Worm (Caenorhabditis elegans) whole organism, late embryonic: ENCODE results near the gene srh-250.
A peak's percentile ranks its signal among the peaks of the same experiment; 100 is the strongest.

Source experiments
- C38D4.7 ChIP-seq: fragments of 200-800 bp; sonication (Bioruptor generic); optimal IDR thresholded peaks from 2 replicates; lab custom pipeline; 2018; ENCODE audit warnings: mild to moderate bottlenecking, missing genetic modification characterization, moderate library complexity, missing compliant biosample characterization
- F13H6.1 ChIP-seq: sonication (generic microtip); optimal IDR thresholded peaks from 2 replicates; lab custom pipeline; 2016; ENCODE audit warnings: missing genetic modification characterization, missing compliant biosample characterization
- K02D7.2 ChIP-seq: sonication (generic microtip); optimal IDR thresholded peaks from 2 replicates; lab custom pipeline; 2017; ENCODE audit warnings: mild to moderate bottlenecking, missing genetic modification characterization, missing compliant biosample characterization
- ahr-1 ChIP-seq: sonication (generic microtip); optimal IDR thresholded peaks from 2 replicates; lab custom pipeline; 2016; ENCODE audit warnings: missing genetic modification characterization, missing compliant biosample characterization
- ama-1 ChIP-seq: fragments of 150-350 bp; optimal IDR thresholded peaks from 2 replicates; lab custom pipeline; 2014
- ceh-19 ChIP-seq: fragments of 200-800 bp; sonication (Bioruptor generic); optimal IDR thresholded peaks from 2 replicates; lab custom pipeline; 2018; ENCODE audit warnings: mild to moderate bottlenecking, missing genetic modification characterization, missing compliant biosample characterization
- ceh-22 ChIP-seq: sonication (generic microtip); optimal IDR thresholded peaks from 2 replicates; lab custom pipeline; 2017; ENCODE audit warnings: missing biosample characterization, missing genetic modification characterization
- ceh-24 ChIP-seq: sonication (generic microtip); optimal IDR thresholded peaks from 2 replicates; lab custom pipeline; 2016; ENCODE audit warnings: mild to moderate bottlenecking, missing genetic modification characterization, missing compliant biosample characterization
- ceh-30 ChIP-seq: fragments of 150-350 bp; optimal IDR thresholded peaks from 2 replicates; lab custom pipeline; 2014; ENCODE audit warnings: missing biosample characterization, missing genetic modification characterization
- ceh-31 ChIP-seq: sonication (generic microtip); optimal IDR thresholded peaks from 2 replicates; lab custom pipeline; 2016; ENCODE audit warnings: missing genetic modification characterization, missing compliant biosample characterization
- ceh-34 ChIP-seq: sonication (generic microtip); optimal IDR thresholded peaks from 2 replicates; lab custom pipeline; 2016; ENCODE audit warnings: mild to moderate bottlenecking, missing genetic modification characterization, missing compliant biosample characterization
- ceh-45 ChIP-seq: fragments of 200-800 bp; sonication (Bioruptor generic); IDR thresholded peaks from 2 replicates; pipeline ENCODE4 v1.3.6; 2022; ENCODE audit warnings: missing genetic modification reagents, missing genetic modification characterization, missing compliant biosample characterization
- ceh-48 ChIP-seq: sonication (generic microtip); optimal IDR thresholded peaks from 2 replicates; lab custom pipeline; 2016; ENCODE audit warnings: missing genetic modification characterization, inconsistent platforms, missing compliant biosample characterization
- ceh-6 ChIP-seq: fragments of 200-800 bp; sonication (Bioruptor generic); optimal IDR thresholded peaks from 2 replicates; lab custom pipeline; 2018; ENCODE audit warnings: mild to moderate bottlenecking, missing genetic modification characterization, missing compliant biosample characterization
- ceh-9 ChIP-seq: sonication (generic microtip); optimal IDR thresholded peaks from 2 replicates; lab custom pipeline; 2016; ENCODE audit warnings: mild to moderate bottlenecking, missing genetic modification characterization, inconsistent platforms, missing compliant biosample characterization
- che-1 ChIP-seq: sonication (generic microtip); optimal IDR thresholded peaks from 2 replicates; lab custom pipeline; 2016; ENCODE audit warnings: mild to moderate bottlenecking, missing genetic modification characterization, missing compliant biosample characterization
- dmd-4 ChIP-seq: sonication (generic microtip); optimal IDR thresholded peaks from 2 replicates; lab custom pipeline; 2016; ENCODE audit warnings: borderline replicate concordance, missing genetic modification characterization, missing compliant biosample characterization
- dve-1 ChIP-seq: sonication (generic microtip); optimal IDR thresholded peaks from 2 replicates; lab custom pipeline; 2017; ENCODE audit warnings: antibody characterized with exemption, mild to moderate bottlenecking, missing genetic modification characterization, missing compliant biosample characterization
- elt-4 ChIP-seq: sonication (generic microtip); optimal IDR thresholded peaks from 2 replicates; lab custom pipeline; 2016; ENCODE audit warnings: missing genetic modification characterization, missing compliant biosample characterization
- gmeb-2 ChIP-seq: sonication (generic microtip); optimal IDR thresholded peaks from 2 replicates; lab custom pipeline; 2016; ENCODE audit warnings: missing genetic modification characterization, inconsistent platforms, missing compliant biosample characterization
- hlh-30 ChIP-seq: sonication (generic microtip); optimal IDR thresholded peaks from 2 replicates; lab custom pipeline; 2017; ENCODE audit warnings: antibody characterized with exemption, missing genetic modification characterization, missing compliant biosample characterization; ENCODE audit not compliant: insufficient read depth
- hlh-8 ChIP-seq: sonication (generic microtip); optimal IDR thresholded peaks from 2 replicates; lab custom pipeline; 2016; ENCODE audit warnings: missing genotype, missing genetic modification characterization, missing compliant biosample characterization
- lim-6 ChIP-seq: sonication (generic microtip); optimal IDR thresholded peaks from 2 replicates; lab custom pipeline; 2016; ENCODE audit warnings: missing genetic modification characterization, missing compliant biosample characterization
- lin-11 ChIP-seq: fragments of 200-800 bp; sonication (Bioruptor generic); optimal IDR thresholded peaks from 2 replicates; lab custom pipeline; 2018; ENCODE audit warnings: mild to moderate bottlenecking, missing genetic modification characterization, missing compliant biosample characterization
- madf-2 ChIP-seq: sonication (generic microtip); optimal IDR thresholded peaks from 2 replicates; lab custom pipeline; 2017; ENCODE audit warnings: missing genetic modification characterization, missing compliant biosample characterization
- nfya-1 ChIP-seq: sonication (generic microtip); optimal IDR thresholded peaks from 2 replicates; lab custom pipeline; 2017; ENCODE audit warnings: missing genetic modification characterization, mild to moderate bottlenecking, missing compliant biosample characterization, antibody characterized with exemption, moderate library complexity
- nhr-11 ChIP-seq: fragments of 150-350 bp; optimal IDR thresholded peaks from 2 replicates; lab custom pipeline; 2014; ENCODE audit warnings: missing biosample characterization, missing genetic modification characterization
- nhr-232 ChIP-seq: sonication (generic microtip); optimal IDR thresholded peaks from 2 replicates; lab custom pipeline; 2016; ENCODE audit warnings: missing genetic modification characterization, missing compliant biosample characterization
- odd-2 ChIP-seq: sonication (generic microtip); optimal IDR thresholded peaks from 2 replicates; lab custom pipeline; 2017; ENCODE audit warnings: antibody characterized with exemption, mild to moderate bottlenecking, missing genetic modification characterization, missing compliant biosample characterization
- pag-3 ChIP-seq: sonication (generic microtip); optimal IDR thresholded peaks from 2 replicates; lab custom pipeline; 2016; ENCODE audit warnings: missing compliant biosample characterization, missing genetic modification characterization, borderline replicate concordance
- pat-9 ChIP-seq: fragments of 200-800 bp; sonication (Bioruptor generic); optimal IDR thresholded peaks from 2 replicates; lab custom pipeline; 2018; ENCODE audit warnings: mild to moderate bottlenecking, missing genetic modification characterization, moderate library complexity, missing compliant biosample characterization
- pha-2 ChIP-seq: sonication (generic microtip); optimal IDR thresholded peaks from 2 replicates; lab custom pipeline; 2017; ENCODE audit warnings: mild to moderate bottlenecking, missing genetic modification characterization, missing compliant biosample characterization
- rnt-1 ChIP-seq: sonication (generic microtip); optimal IDR thresholded peaks from 2 replicates; lab custom pipeline; 2016; ENCODE audit warnings: missing genetic modification characterization, missing compliant biosample characterization
- sox-2 ChIP-seq: fragments of 200-800 bp; sonication (Bioruptor generic); IDR thresholded peaks from 2 replicates; pipeline ENCODE4 v1.3.6; 2022; ENCODE audit warnings: missing genetic modification reagents, missing genetic modification characterization, missing compliant biosample characterization
- sox-4 ChIP-seq: sonication (generic microtip); optimal IDR thresholded peaks from 2 replicates; lab custom pipeline; 2017; ENCODE audit warnings: mild to moderate bottlenecking, missing genetic modification characterization, inconsistent platforms, missing compliant biosample characterization
- tbx-2 ChIP-seq: sonication (generic microtip); optimal IDR thresholded peaks from 2 replicates; lab custom pipeline; 2016; ENCODE audit warnings: missing genetic modification characterization, missing compliant biosample characterization
- unc-3 ChIP-seq, 2 experiments: fragments of 200-800 bp in 1 of 2; sonication (Bioruptor generic) in 1 of 2; sonication (generic microtip) in 1 of 2; conservative IDR thresholded peaks in 1 of 2; optimal IDR thresholded peaks in 1 of 2; 2 replicates each; pipeline versions ENCODE4 v1.3.6 to Lab custom; 2016 to 2022; ENCODE audit warnings: missing compliant biosample characterization in 2 of 2, missing genetic modification characterization in 2 of 2, missing genetic modification reagents in 1 of 2
- unc-42 ChIP-seq: sonication (generic microtip); optimal IDR thresholded peaks from 2 replicates; lab custom pipeline; 2016; ENCODE audit warnings: missing genotype, missing genetic modification characterization, missing compliant biosample characterization
- unc-55 ChIP-seq: sonication (generic microtip); optimal IDR thresholded peaks from 2 replicates; lab custom pipeline; 2017; ENCODE audit warnings: missing biosample characterization, missing genetic modification reagents, missing genetic modification characterization
- unc-86 ChIP-seq: sonication (generic microtip); optimal IDR thresholded peaks from 2 replicates; lab custom pipeline; 2016; ENCODE audit warnings: missing genetic modification characterization, missing compliant biosample characterization
- zip-5 ChIP-seq: sonication (generic microtip); optimal IDR thresholded peaks from 2 replicates; lab custom pipeline; 2016; ENCODE audit warnings: missing genetic modification characterization, missing compliant biosample characterization
- ztf-16 ChIP-seq: sonication (generic microtip); optimal IDR thresholded peaks from 2 replicates; lab custom pipeline; 2017; ENCODE audit warnings: missing genetic modification characterization, missing compliant biosample characterization

Gene srh-250

DNA sequence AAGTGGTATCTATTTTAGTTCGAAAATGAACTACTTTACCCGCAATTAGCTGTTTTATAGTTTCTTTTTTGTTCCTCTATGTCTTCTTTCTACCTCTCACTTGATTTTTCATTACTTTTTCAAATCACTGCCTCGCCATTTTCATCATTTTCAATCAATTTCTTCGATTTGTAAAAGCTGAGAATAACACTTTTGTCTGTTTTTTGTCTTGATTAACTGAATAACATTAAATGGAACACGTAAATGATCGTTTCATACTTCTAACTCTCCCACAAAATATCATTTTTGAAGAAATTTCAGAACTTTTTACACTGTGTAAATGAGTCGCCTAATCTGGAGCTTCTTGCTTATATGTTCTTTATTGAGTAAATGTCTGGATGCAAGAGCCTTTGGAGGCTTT, 22.7 kb downstream of the srh-250 start, which contains the start of gene F53C3.4:
TSS of gene F53C3.4 (plus strand) at position 301 of the 400 bp plus-strand sequence.
- no peak for TF ChIP-seq pat-9
- no peak for TF ChIP-seq sox-4
- TF ChIP-seq ama-1: no peak
- TF ChIP-seq ztf-16 (tag; lab: Kevin White, UChicago): no peak
- no peak for TF ChIP-seq pha-2 (tag; lab: Kevin White, UChicago)
- no peak for TF ChIP-seq elt-4 (tag; lab: Kevin White, UChicago)
- TF ChIP-seq unc-86: no peak
- TF ChIP-seq ceh-31: no peak
- no peak for TF ChIP-seq ceh-34
- TF ChIP-seq hlh-8 (tag; lab: Kevin White, UChicago): no peak
- TF ChIP-seq gmeb-2 (tag; lab: Kevin White, UChicago): no peak
- no peak for TF ChIP-seq che-1 (tag; lab: Kevin White, UChicago)
- no peak for TF ChIP-seq rnt-1

DNA sequence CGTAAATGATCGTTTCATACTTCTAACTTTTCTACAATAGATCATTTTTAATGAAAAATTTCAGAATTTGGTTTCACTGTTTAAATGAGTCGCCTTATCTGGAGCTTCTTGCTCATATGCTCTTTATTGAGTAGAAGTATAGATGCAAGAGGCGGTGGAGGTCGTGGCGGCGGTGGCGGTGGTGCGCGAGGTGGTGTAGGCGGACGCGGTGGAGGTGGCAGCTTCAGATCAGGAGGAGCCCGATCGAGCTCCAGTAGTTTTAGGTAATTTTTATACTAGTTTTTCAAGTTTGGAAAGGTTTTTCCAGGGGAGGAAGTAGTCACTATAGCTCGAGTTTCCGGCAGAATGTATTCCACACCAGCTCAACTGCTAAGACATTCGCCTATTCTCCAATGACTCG, 24.4 kb downstream of the srh-250 start, which contains the start of gene F53C3.3:
TSS of gene F53C3.3 (plus strand) at position 59 of the 400 bp plus-strand sequence.
- TF ChIP-seq ceh-30 (tag; lab: Kevin White, UChicago): no peak
- no peak for TF ChIP-seq lin-11
- TF ChIP-seq sox-2 (GFP tag; lab: Robert Waterston, UW): no peak
- TF ChIP-seq ztf-16 (tag; lab: Kevin White, UChicago): no peak
- TF ChIP-seq tbx-2 (tag; lab: Kevin White, UChicago): no peak
- no peak for TF ChIP-seq ceh-19
- no peak for TF ChIP-seq lim-6
- TF ChIP-seq rnt-1: no peak
- no peak for TF ChIP-seq ceh-24
- no peak for TF ChIP-seq nhr-232 (tag; lab: Kevin White, UChicago)
- no peak for TF ChIP-seq sox-4
- TF ChIP-seq ceh-45: no peak
- TF ChIP-seq unc-3 (GFP tag; conservative IDR thresholded peaks at IDR 0.05; lab: Robert Waterston, UW): no peak
- TF ChIP-seq unc-3 (tag; optimal IDR thresholded peaks at IDR 0.05; lab: Kevin White, UChicago): no peak
- TF ChIP-seq ceh-48 (tag; lab: Kevin White, UChicago): no peak

DNA sequence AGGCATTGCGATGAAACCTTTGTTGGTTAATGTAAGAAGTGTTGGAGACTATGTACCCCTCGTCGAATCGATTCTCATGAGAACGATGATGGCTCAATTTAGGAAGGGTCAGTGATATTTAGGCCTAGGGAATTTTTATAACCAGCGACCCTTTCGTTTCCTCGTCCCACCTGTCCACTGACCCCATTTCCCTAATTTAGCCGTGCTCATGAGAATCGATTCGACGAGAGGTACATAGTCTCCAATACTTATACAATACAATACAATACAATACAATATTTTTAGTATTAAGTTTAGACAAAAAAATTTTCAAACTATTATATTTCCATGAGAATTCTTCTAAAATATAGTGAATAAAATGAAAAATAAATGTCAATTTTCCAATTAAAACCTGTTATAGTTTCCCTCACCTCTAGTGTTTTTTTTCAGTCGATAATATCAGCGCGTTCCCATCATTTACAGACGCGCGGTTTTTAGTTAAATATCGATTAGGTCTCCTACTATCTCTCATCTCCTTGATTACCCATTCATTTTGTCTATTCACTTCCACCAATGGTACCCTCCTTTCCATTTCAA, 28.3 kb downstream of the srh-250 start, which contains the start of the genes F53C3.11 and fbxb-103:
TSS of gene F53C3.11 (minus strand) at position 101 of the 576 bp plus-strand sequence.
TSS of gene fbxb-103 (plus strand) at position 526 of the 576 bp plus-strand sequence.
- TF ChIP-seq K02D7.2 (tag; lab: Kevin White, UChicago): no peak
- no peak for TF ChIP-seq unc-55 (GFP tag; lab: Kevin White, UChicago)
- no peak for TF ChIP-seq ceh-19
- no peak for TF ChIP-seq unc-42 (tag; lab: Kevin White, UChicago)
- TF ChIP-seq sox-4: no peak
- no peak for TF ChIP-seq lim-6
- TF ChIP-seq dve-1 (tag; lab: Kevin White, UChicago): no peak
- TF ChIP-seq pag-3: no peak
- no peak for TF ChIP-seq madf-2 (tag; lab: Kevin White, UChicago)
- no peak for TF ChIP-seq elt-4 (tag; lab: Kevin White, UChicago)
- no peak for TF ChIP-seq ceh-22 (tag; lab: Kevin White, UChicago)
- TF ChIP-seq che-1 (tag; lab: Kevin White, UChicago): no peak
- no peak for TF ChIP-seq ahr-1 (tag; lab: Kevin White, UChicago)

DNA sequence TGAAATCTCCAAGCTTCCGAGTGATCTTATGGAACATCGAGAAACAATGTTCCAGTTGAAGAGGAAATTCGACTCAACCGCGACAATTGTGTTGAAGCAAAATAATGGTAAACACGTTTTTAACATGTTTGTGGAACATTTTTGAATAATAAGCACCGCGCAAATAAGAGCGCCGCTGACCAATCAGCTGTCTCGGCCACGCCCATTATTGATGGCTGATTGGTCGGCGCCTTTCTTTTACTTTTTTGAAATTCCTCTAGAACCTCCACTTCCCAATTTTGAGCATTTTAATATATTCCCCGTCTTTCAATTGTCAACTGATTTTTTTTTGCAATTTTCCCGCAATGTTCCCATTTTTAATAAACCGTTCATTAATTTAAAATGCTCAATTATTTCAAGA, 29.7 kb downstream of the srh-250 start:
- no peak for TF ChIP-seq ceh-19
- TF ChIP-seq ceh-31: no peak
- TF ChIP-seq nfya-1 (tag; lab: Kevin White, UChicago): peak; percentile 74

DNA sequence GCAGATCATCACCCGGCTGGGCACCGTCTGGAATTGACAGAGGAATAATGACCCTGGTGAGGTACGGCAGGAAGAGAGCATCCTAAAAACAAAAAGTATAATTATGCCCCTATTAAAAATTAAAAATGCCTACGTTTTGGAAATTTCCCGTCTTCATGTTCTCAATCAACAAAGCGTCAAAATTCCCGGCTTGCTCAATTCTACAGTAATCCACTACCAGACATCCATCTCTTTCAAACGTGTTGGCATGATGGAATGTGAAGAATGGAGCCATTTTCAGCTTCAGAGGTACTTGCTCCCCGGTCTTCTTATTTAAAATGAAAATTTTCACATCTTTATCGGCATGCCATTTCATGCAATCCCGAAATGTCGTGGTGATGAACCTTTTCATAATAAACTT, 30.9 kb downstream of the srh-250 start:
- no peak for TF ChIP-seq ceh-34
- no peak for TF ChIP-seq dve-1 (tag; lab: Kevin White, UChicago)
- no peak for TF ChIP-seq zip-5 (tag; lab: Kevin White, UChicago)
- TF ChIP-seq F13H6.1 (tag; lab: Kevin White, UChicago): no peak
- TF ChIP-seq dmd-4 (tag; lab: Kevin White, UChicago): no peak
- no peak for TF ChIP-seq lin-11
- TF ChIP-seq C38D4.7 (GFP tag; lab: Kevin White, UChicago): no peak
- no peak for TF ChIP-seq ceh-9 (tag; lab: Kevin White, UChicago)
- TF ChIP-seq hlh-30 (tag; lab: Kevin White, UChicago): no peak
- no peak for TF ChIP-seq madf-2 (tag; lab: Kevin White, UChicago)
- no peak for TF ChIP-seq nhr-11 (tag; lab: Kevin White, UChicago)
- no peak for TF ChIP-seq ceh-19
- TF ChIP-seq odd-2 (tag; lab: Kevin White, UChicago): no peak
- no peak for TF ChIP-seq unc-3 (GFP tag; conservative IDR thresholded peaks at IDR 0.05; lab: Robert Waterston, UW)
- no peak for TF ChIP-seq unc-3 (tag; optimal IDR thresholded peaks at IDR 0.05; lab: Kevin White, UChicago)
- no peak for TF ChIP-seq ceh-6
- no peak for TF ChIP-seq ceh-24
